Worm (Caenorhabditis elegans) whole organism, L4 larva: ENCODE results near the gene arv-1.

Experiments used
- F44E2.7 ChIP-seq: fragments of 200-800 bp; sonication (Bioruptor generic); IDR thresholded peaks from 2 replicates; pipeline ENCODE4 v2.1.2; 2022; ENCODE audit warnings: missing genetic modification characterization, missing compliant biosample characterization
- ceh-82 ChIP-seq: sonication (generic microtip); optimal IDR thresholded peaks from 2 replicates; lab custom pipeline; 2017; ENCODE audit warnings: missing biosample characterization, missing genetic modification characterization
- dpl-1 ChIP-seq: fragments of 150-350 bp; optimal IDR thresholded peaks from 2 replicates; lab custom pipeline; 2014; ENCODE audit warnings: missing biosample characterization, missing genetic modification reagents, missing genetic modification characterization
- egl-43 ChIP-seq: fragments of 200-800 bp; sonication (Bioruptor generic); IDR thresholded peaks from 2 replicates; pipeline ENCODE4 v1.3.6; 2022; ENCODE audit warnings: missing genetic modification reagents, missing genetic modification characterization, missing compliant biosample characterization
- gei-8 ChIP-seq: fragments of 200-800 bp; sonication (Bioruptor generic); optimal IDR thresholded peaks from 2 replicates; lab custom pipeline; 2018; ENCODE audit warnings: mild to moderate bottlenecking, missing genetic modification characterization, missing compliant biosample characterization
- lin-1 ChIP-seq: fragments of 200-800 bp; sonication (Bioruptor generic); IDR thresholded peaks from 2 replicates; pipeline ENCODE4 v1.3.6; 2022; ENCODE audit warnings: missing genetic modification reagents, missing genetic modification characterization, missing compliant biosample characterization
- lin-38 ChIP-seq: fragments of 200-800 bp; sonication (Bioruptor generic); IDR thresholded peaks from 2 replicates; pipeline ENCODE4 v1.3.6; 2022; ENCODE audit warnings: missing genetic modification reagents, missing genetic modification characterization, missing compliant biosample characterization
- spr-1 ChIP-seq: sonication (generic microtip); optimal IDR thresholded peaks from 2 replicates; lab custom pipeline; 2016; ENCODE audit warnings: mild to moderate bottlenecking, missing genetic modification characterization, missing compliant biosample characterization
- unc-62 ChIP-seq, 3 experiments: fragments of 150-350 bp in 1 of 3; sonication (generic microtip); optimal IDR thresholded peaks in 2 of 3; peaks in 1 of 3; 1 replicate in 1 of 3; 2 replicates in 2 of 3; lab custom pipeline; 2014 to 2017; ENCODE audit warnings: missing biosample characterization in 3 of 3, missing genetic modification characterization in 3 of 3, missing genetic modification reagents in 3 of 3, missing genotype in 1 of 3

DNA sequence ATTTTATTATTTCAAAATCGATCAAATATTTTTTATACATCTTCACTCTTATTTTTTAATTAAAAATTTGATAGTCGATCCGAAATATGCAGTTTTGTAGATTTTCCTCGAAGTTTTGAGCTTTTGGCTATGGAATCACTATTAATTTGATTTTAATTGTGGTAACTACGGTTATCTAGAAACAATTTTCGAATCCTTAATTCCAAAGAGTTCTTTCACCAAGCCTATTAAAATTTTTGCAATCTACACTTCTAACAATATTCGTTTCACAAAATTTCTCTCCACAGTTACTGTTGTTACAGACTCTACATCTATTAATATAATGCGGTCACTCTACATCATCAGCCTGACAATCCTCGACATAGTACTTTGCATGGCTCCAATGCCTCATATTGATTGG is 8.4 kb downstream of the arv-1 start, which contains the start of gene R05H5.7:
- TF ChIP-seq spr-1 (tag; lab: Kevin White, UChicago), result no peak
- TF ChIP-seq unc-62 (GFP tag; optimal IDR thresholded peaks at IDR 0.05 in 1 of 2; lab: Kevin White, UChicago), result no peak
- TF ChIP-seq unc-62 (tag; optimal IDR thresholded peaks at IDR 0.05; lab: Kevin White, UChicago), result no peak
- no peak for TF ChIP-seq lin-1 (GFP tag; lab: Robert Waterston, UW)
- TF ChIP-seq egl-43 (GFP tag; lab: Robert Waterston, UW), result no peak
- no peak for TF ChIP-seq lin-38 (GFP tag; lab: Robert Waterston, UW)
- no peak for TF ChIP-seq ceh-82 (tag; lab: Kevin White, UChicago)
- TF ChIP-seq F44E2.7 (GFP tag; lab: Robert Waterston, UW), result no peak
- TF ChIP-seq dpl-1 (GFP tag; lab: Kevin White, UChicago), result no peak
- TF ChIP-seq gei-8 (GFP tag; lab: Kevin White, UChicago), result no peak
